Fruit fly (Drosophila melanogaster) whole organism, prepupa: ENCODE results near the gene alpha-Est2.

Source experiments
- Blimp-1 ChIP-seq: fragments of 200-800 bp; sonication (Bioruptor generic); optimal IDR thresholded peaks from 3 replicates; lab custom pipeline; 2017; ENCODE audit warnings: missing biosample characterization, missing genetic modification characterization, mild to moderate bottlenecking, moderate library complexity, missing genetic modification reagents
- CG10631 ChIP-seq: fragments of 200-800 bp; sonication (Bioruptor generic); optimal IDR thresholded peaks from 2 replicates; lab custom pipeline; 2016; ENCODE audit warnings: missing biosample characterization, missing genetic modification characterization
- CG10669 ChIP-seq: fragments of 200-800 bp; sonication (Bioruptor generic); optimal IDR thresholded peaks from 3 replicates; lab custom pipeline; 2018; ENCODE audit warnings: missing biosample characterization, mild to moderate bottlenecking, missing genetic modification characterization, moderate library complexity
- CG11294 ChIP-seq: fragments of 200-800 bp; sonication (Bioruptor generic); IDR thresholded peaks from 2 replicates; pipeline ENCODE4 v1.3.6; 2022; ENCODE audit warnings: missing biosample characterization, missing genetic modification characterization
- CG11762 ChIP-seq: fragments of 200-800 bp; sonication (Bioruptor generic); optimal IDR thresholded peaks from 3 replicates; lab custom pipeline; 2016; ENCODE audit warnings: missing biosample characterization, missing genetic modification characterization; ENCODE audit not compliant: insufficient read depth
- CG11902 ChIP-seq: fragments of 200-800 bp; sonication (Bioruptor generic); optimal IDR thresholded peaks from 3 replicates; lab custom pipeline; 2016; ENCODE audit warnings: missing biosample characterization, missing genetic modification characterization
- CG1621 ChIP-seq: fragments of 200-800 bp; sonication (Bioruptor generic); optimal IDR thresholded peaks from 3 replicates; lab custom pipeline; 2018; ENCODE audit warnings: missing biosample characterization, mild to moderate bottlenecking, missing genetic modification characterization
- CG3032 ChIP-seq: fragments of 200-800 bp; optimal IDR thresholded peaks from 2 replicates; lab custom pipeline; 2019; ENCODE audit warnings: missing biosample characterization, mild to moderate bottlenecking, missing genetic modification characterization, moderate library complexity
- CG32006 ChIP-seq: fragments of 200-800 bp; sonication (Bioruptor generic); optimal IDR thresholded peaks from 3 replicates; lab custom pipeline; 2017; ENCODE audit warnings: missing biosample characterization, mild to moderate bottlenecking, missing genetic modification characterization
- CG34406 ChIP-seq: fragments of 200-800 bp; sonication (Bioruptor generic); optimal IDR thresholded peaks from 3 replicates; lab custom pipeline; 2016; ENCODE audit warnings: missing biosample characterization, missing genetic modification characterization
- CG3919 ChIP-seq: fragments of 200-800 bp; sonication (Bioruptor generic); optimal IDR thresholded peaks from 3 replicates; lab custom pipeline; 2016; ENCODE audit warnings: missing biosample characterization, missing genetic modification characterization
- CG4318 ChIP-seq: fragments of 200-800 bp; sonication (Bioruptor generic); optimal IDR thresholded peaks from 3 replicates; lab custom pipeline; 2017; ENCODE audit warnings: missing biosample characterization, mild to moderate bottlenecking, missing genetic modification characterization
- CG6276 ChIP-seq: fragments of 200-800 bp; sonication (Bioruptor generic); optimal IDR thresholded peaks from 2 replicates; lab custom pipeline; 2017; ENCODE audit warnings: missing biosample characterization, mild to moderate bottlenecking, missing genetic modification characterization
- CG6792 ChIP-seq: fragments of 200-800 bp; sonication (Bioruptor generic); optimal IDR thresholded peaks from 3 replicates; lab custom pipeline; 2016; ENCODE audit warnings: missing biosample characterization, missing genetic modification characterization
- CG6808 ChIP-seq: fragments of 200-800 bp; sonication (Bioruptor generic); optimal IDR thresholded peaks from 3 replicates; lab custom pipeline; 2017; ENCODE audit warnings: missing biosample characterization, missing genetic modification characterization, mild to moderate bottlenecking, moderate library complexity, missing genetic modification reagents
- CG6854 ChIP-seq: fragments of 200-800 bp; sonication (Bioruptor generic); optimal IDR thresholded peaks from 2 replicates; lab custom pipeline; 2017; ENCODE audit warnings: missing biosample characterization, mild to moderate bottlenecking, missing genetic modification characterization
- CG7368 ChIP-seq: fragments of 200-800 bp; sonication (Bioruptor generic); optimal IDR thresholded peaks from 3 replicates; lab custom pipeline; 2016; ENCODE audit warnings: missing biosample characterization, missing genetic modification characterization
- CG8119 ChIP-seq: fragments of 200-800 bp; sonication (Bioruptor generic); IDR thresholded peaks from 3 replicates; pipeline ENCODE4 v1.3.6; 2022; ENCODE audit warnings: missing biosample characterization, missing genetic modification characterization
- CG8319 ChIP-seq: fragments of 200-800 bp; sonication (Bioruptor generic); optimal IDR thresholded peaks from 3 replicates; lab custom pipeline; 2016; ENCODE audit warnings: missing biosample characterization, missing genetic modification characterization
- CG8632 ChIP-seq: fragments of 200-800 bp; sonication (Bioruptor generic); optimal IDR thresholded peaks from 3 replicates; lab custom pipeline; 2016; ENCODE audit warnings: missing biosample characterization, missing genetic modification characterization
- CG9139 ChIP-seq: fragments of 200-800 bp; sonication (Bioruptor generic); optimal IDR thresholded peaks from 3 replicates; lab custom pipeline; 2017; ENCODE audit warnings: missing biosample characterization, mild to moderate bottlenecking, missing genetic modification characterization
- Eip78C ChIP-seq: fragments of 200-800 bp; sonication (Bioruptor generic); peaks from one replicate; lab custom pipeline; 2016; ENCODE audit warnings: missing biosample characterization, missing genetic modification characterization
- Ets21C ChIP-seq: fragments of 200-800 bp; sonication (Bioruptor generic); optimal IDR thresholded peaks from 3 replicates; lab custom pipeline; 2016; ENCODE audit warnings: missing biosample characterization, missing genetic modification characterization
- Gug ChIP-seq: fragments of 200-800 bp; sonication (Bioruptor generic); IDR thresholded peaks from 2 replicates; pipeline ENCODE4 v1.3.6; 2022; ENCODE audit warnings: missing biosample characterization, missing genetic modification characterization
- Hr38 ChIP-seq: sonication (Bioruptor generic); optimal IDR thresholded peaks from 2 replicates; lab custom pipeline; 2016; ENCODE audit warnings: missing biosample characterization, missing genetic modification characterization
- Hr39 ChIP-seq: fragments of 200-800 bp; sonication (Bioruptor generic); optimal IDR thresholded peaks from 2 replicates; lab custom pipeline; 2016; ENCODE audit warnings: missing biosample characterization, missing genetic modification characterization
- Lpt ChIP-seq: fragments of 200-800 bp; sonication (Bioruptor generic); optimal IDR thresholded peaks from 3 replicates; lab custom pipeline; 2016; ENCODE audit warnings: missing biosample characterization, missing genetic modification characterization
- Met ChIP-seq: fragments of 200-800 bp; sonication (Bioruptor generic); optimal IDR thresholded peaks from 3 replicates; lab custom pipeline; 2016; ENCODE audit warnings: missing biosample characterization, missing genetic modification characterization
- OdsH ChIP-seq: fragments of 200-800 bp; sonication (Bioruptor generic); optimal IDR thresholded peaks from 3 replicates; lab custom pipeline; 2016; ENCODE audit warnings: missing biosample characterization, missing genetic modification characterization
- Sox14 ChIP-seq: fragments of 200-800 bp; sonication (Bioruptor generic); optimal IDR thresholded peaks from 3 replicates; lab custom pipeline; 2016; ENCODE audit warnings: missing biosample characterization, missing genetic modification characterization
- cyc ChIP-seq: fragments of 200-800 bp; sonication (Bioruptor generic); optimal IDR thresholded peaks from 3 replicates; lab custom pipeline; 2016; ENCODE audit warnings: missing biosample characterization, missing genetic modification characterization
- dac ChIP-seq: fragments of 200-800 bp; sonication (Bioruptor generic); optimal IDR thresholded peaks from 2 replicates; lab custom pipeline; 2017; ENCODE audit warnings: missing biosample characterization, mild to moderate bottlenecking, missing genetic modification characterization
- eg ChIP-seq: fragments of 200-800 bp; sonication (Bioruptor generic); IDR thresholded peaks from 3 replicates; pipeline ENCODE4 v1.3.6; 2022; ENCODE audit warnings: missing biosample characterization, missing genetic modification characterization
- fd85E ChIP-seq: fragments of 200-800 bp; sonication (Bioruptor generic); optimal IDR thresholded peaks from 3 replicates; lab custom pipeline; 2016; ENCODE audit warnings: missing biosample characterization, missing genetic modification characterization
- fkh ChIP-seq: fragments of 200-800 bp; sonication (Bioruptor generic); optimal IDR thresholded peaks from 3 replicates; lab custom pipeline; 2017; ENCODE audit warnings: missing biosample characterization, mild to moderate bottlenecking, missing genetic modification characterization, moderate library complexity
- lz ChIP-seq: fragments of 200-800 bp; sonication (Bioruptor generic); optimal IDR thresholded peaks from 3 replicates; lab custom pipeline; 2016; ENCODE audit warnings: missing biosample characterization, missing genetic modification characterization
- net ChIP-seq: fragments of 200-800 bp; sonication (Bioruptor generic); optimal IDR thresholded peaks from 3 replicates; lab custom pipeline; 2016; ENCODE audit warnings: missing biosample characterization, missing genetic modification characterization
- pdm3 ChIP-seq: fragments of 200-800 bp; sonication (Bioruptor generic); optimal IDR thresholded peaks from 3 replicates; lab custom pipeline; 2016; ENCODE audit warnings: missing biosample characterization, missing genetic modification characterization
- salr ChIP-seq, 2 experiments: fragments of 200-800 bp; sonication (Bioruptor generic); optimal IDR thresholded peaks; 3 replicates each; lab custom pipeline; 2016 to 2018; ENCODE audit warnings: missing biosample characterization in 2 of 2, missing genetic modification characterization in 2 of 2, mild to moderate bottlenecking in 1 of 2
- spab ChIP-seq: fragments of 200-800 bp; sonication (Bioruptor generic); optimal IDR thresholded peaks from 2 replicates; lab custom pipeline; 2017; ENCODE audit warnings: missing biosample characterization, mild to moderate bottlenecking, missing genetic modification characterization, missing genetic modification reagents
- ss ChIP-seq, 2 experiments: fragments of 200-800 bp; sonication (Bioruptor generic); optimal IDR thresholded peaks; 2 replicates in 1 of 2; 3 replicates in 1 of 2; lab custom pipeline; 2017 to 2018; ENCODE audit warnings: mild to moderate bottlenecking in 2 of 2, missing biosample characterization in 2 of 2, missing genetic modification characterization in 2 of 2, moderate library complexity in 1 of 2
- svp ChIP-seq: fragments of 200-800 bp; sonication (Bioruptor generic); peaks from one replicate; lab custom pipeline; 2016; ENCODE audit warnings: missing biosample characterization, missing genetic modification characterization
- topi ChIP-seq: fragments of 200-800 bp; sonication (Bioruptor generic); optimal IDR thresholded peaks from 3 replicates; lab custom pipeline; 2016; ENCODE audit warnings: missing biosample characterization, missing genetic modification characterization
- vri ChIP-seq: fragments of 200-800 bp; sonication (Bioruptor generic); optimal IDR thresholded peaks from 3 replicates; lab custom pipeline; 2016; ENCODE audit warnings: missing biosample characterization, mild to moderate bottlenecking, missing genetic modification characterization

The alpha-Est2 gene

dm6 chr3R:7506314-7506988 is 35.2 kb upstream of the alpha-Est2 start (continued):
- TF ChIP-seq Hr38 (no peak), CG6276 (GFP tag; lab: Kevin White, UChicago) (peak; percentile 18), CG1621 (tag; lab: Kevin White, UChicago) (no peak), Eip78C (GFP tag; lab: Kevin White, UChicago) (peak; percentile 73), cyc (peak; percentile 15), Lpt (GFP tag; lab: Kevin White, UChicago) (no peak), fd85E (GFP tag; lab: Kevin White, UChicago) (no peak), CG11902 (GFP tag; lab: Kevin White, UChicago) (no peak), CG6854 (no peak), ss (GFP tag; optimal IDR thresholded peaks at IDR 0.05; lab: Kevin White, UChicago) (no peak), lz (peak; percentile 13), Hr39 (GFP tag; lab: Kevin White, UChicago) (peak; percentile 41), topi (no peak), Gug (GFP tag; lab: Robert Waterston, UW) (0 out of 2 replicates have a peak, but pooled peaks have one; percentile 16), Met (GFP tag; lab: Kevin White, UChicago) (peak; percentile 29), CG11294 (GFP tag; lab: Robert Waterston, UW) (peak; percentile 44; the same call in 1 of the 2 replicates), OdsH (peak; percentile 27), CG8319 (GFP tag; lab: Kevin White, UChicago) (no peak), CG6792 (GFP tag; lab: Kevin White, UChicago) (peak; percentile 1), CG10631 (GFP tag; lab: Kevin White, UChicago) (no peak), pdm3 (peak; percentile 45), CG4318 (GFP tag; lab: Kevin White, UChicago) (no peak), CG9139 (GFP tag; lab: Kevin White, UChicago) (no peak), CG8119 (GFP tag; lab: Robert Waterston, UW) (no peak), net (GFP tag; lab: Kevin White, UChicago) (no peak), eg (GFP tag; lab: Robert Waterston, UW) (no peak; the same call in 2 of the 3 replicates), CG11762 (GFP tag; lab: Kevin White, UChicago) (no peak), CG8632 (GFP tag; lab: Kevin White, UChicago) (no peak), CG32006 (GFP tag; lab: Kevin White, UChicago) (peak; percentile 60), Blimp-1 (GFP tag; lab: Kevin White, UChicago) (no peak), CG6808 (GFP tag; lab: Kevin White, UChicago) (no peak), fkh (peak; percentile 86), Ets21C (GFP tag; lab: Kevin White, UChicago) (no peak), spab (no peak), CG3919 (GFP tag; lab: Kevin White, UChicago) (peak; percentile 26), CG3032 (tag; lab: Kevin White, UChicago) (no peak), CG34406 (GFP tag; lab: Kevin White, UChicago) (no peak)
- TF ChIP-seq, all 60 proteins: peak for 24

- TF ChIP-seq salr (GFP tag; optimal IDR thresholded peaks at IDR 0.05; lab: Kevin White, UChicago) (no peak), CG6276 (GFP tag; lab: Kevin White, UChicago) (no peak), CG9139 (GFP tag; lab: Kevin White, UChicago) (no peak), CG11902 (GFP tag; lab: Kevin White, UChicago) (no peak), CG7368 (GFP tag; lab: Kevin White, UChicago) (no peak), Eip78C (GFP tag; lab: Kevin White, UChicago) (peak; percentile 67), CG10669 (GFP tag; lab: Kevin White, UChicago) (no peak), fd85E (GFP tag; lab: Kevin White, UChicago) (no peak), vri (GFP tag; lab: Kevin White, UChicago) (peak; percentile 69), ss (GFP tag; optimal IDR thresholded peaks at IDR 0.05; lab: Kevin White, UChicago) (no peak), fkh (peak; percentile 5), svp (GFP tag; lab: Kevin White, UChicago) (peak; percentile 83), dac (no peak), topi (no peak), Sox14 (GFP tag; lab: Kevin White, UChicago) (no peak)
These were observed 33.3 kb upstream of the alpha-Est2 start for dm6 chr3R:7508198-7508837.
